Worm (Caenorhabditis elegans) whole organism, late embryonic: ENCODE data around the gene F31F7.1.

Experiments used
- C08G9.2 ChIP-seq: sonication (generic microtip); optimal IDR thresholded peaks from 2 replicates; lab custom pipeline; 2016; ENCODE audit warnings: mild to moderate bottlenecking, missing genetic modification characterization, moderate library complexity, missing compliant biosample characterization
- C38D4.7 ChIP-seq: fragments of 200-800 bp; sonication (Bioruptor generic); optimal IDR thresholded peaks from 2 replicates; lab custom pipeline; 2018; ENCODE audit warnings: mild to moderate bottlenecking, missing genetic modification characterization, moderate library complexity, missing compliant biosample characterization
- F13H6.1 ChIP-seq: sonication (generic microtip); optimal IDR thresholded peaks from 2 replicates; lab custom pipeline; 2016; ENCODE audit warnings: missing genetic modification characterization, missing compliant biosample characterization
- K09A11.1 ChIP-seq: sonication (generic microtip); optimal IDR thresholded peaks from 2 replicates; lab custom pipeline; 2017; ENCODE audit warnings: antibody characterized with exemption, mild to moderate bottlenecking, missing genetic modification characterization, missing compliant biosample characterization; ENCODE audit not compliant: insufficient read depth
- Y22D7AL.16 ChIP-seq: sonication (generic microtip); optimal IDR thresholded peaks from 2 replicates; lab custom pipeline; 2016; ENCODE audit warnings: missing genetic modification characterization, missing compliant biosample characterization
- ahr-1 ChIP-seq: sonication (generic microtip); optimal IDR thresholded peaks from 2 replicates; lab custom pipeline; 2016; ENCODE audit warnings: missing genetic modification characterization, missing compliant biosample characterization
- ama-1 ChIP-seq: fragments of 150-350 bp; optimal IDR thresholded peaks from 2 replicates; lab custom pipeline; 2014
- ceh-18 ChIP-seq: sonication (generic microtip); optimal IDR thresholded peaks from 2 replicates; lab custom pipeline; 2016; ENCODE audit warnings: missing genetic modification characterization, missing compliant biosample characterization
- ceh-2 ChIP-seq: sonication (generic microtip); optimal IDR thresholded peaks from 2 replicates; lab custom pipeline; 2016; ENCODE audit warnings: missing genotype, missing genetic modification characterization, missing compliant biosample characterization
- ceh-22 ChIP-seq: sonication (generic microtip); optimal IDR thresholded peaks from 2 replicates; lab custom pipeline; 2017; ENCODE audit warnings: missing biosample characterization, missing genetic modification characterization
- ceh-34 ChIP-seq: sonication (generic microtip); optimal IDR thresholded peaks from 2 replicates; lab custom pipeline; 2016; ENCODE audit warnings: mild to moderate bottlenecking, missing genetic modification characterization, missing compliant biosample characterization
- ceh-9 ChIP-seq: sonication (generic microtip); optimal IDR thresholded peaks from 2 replicates; lab custom pipeline; 2016; ENCODE audit warnings: mild to moderate bottlenecking, missing genetic modification characterization, inconsistent platforms, missing compliant biosample characterization
- dmd-4 ChIP-seq: sonication (generic microtip); optimal IDR thresholded peaks from 2 replicates; lab custom pipeline; 2016; ENCODE audit warnings: borderline replicate concordance, missing genetic modification characterization, missing compliant biosample characterization
- elt-2 ChIP-seq: sonication (generic microtip); optimal IDR thresholded peaks from 2 replicates; lab custom pipeline; 2016; ENCODE audit warnings: missing genetic modification reagents, missing genetic modification characterization, missing compliant biosample characterization
- elt-4 ChIP-seq: sonication (generic microtip); optimal IDR thresholded peaks from 2 replicates; lab custom pipeline; 2016; ENCODE audit warnings: missing genetic modification characterization, missing compliant biosample characterization
- fkh-10 ChIP-seq: fragments of 150-350 bp; optimal IDR thresholded peaks from 2 replicates; lab custom pipeline; 2014; ENCODE audit warnings: missing biosample characterization, missing genetic modification reagents, missing genetic modification characterization
- fkh-6 ChIP-seq: sonication (generic microtip); optimal IDR thresholded peaks from 2 replicates; lab custom pipeline; 2016; ENCODE audit warnings: missing genetic modification characterization, missing compliant biosample characterization
- gmeb-2 ChIP-seq: sonication (generic microtip); optimal IDR thresholded peaks from 2 replicates; lab custom pipeline; 2016; ENCODE audit warnings: missing genetic modification characterization, inconsistent platforms, missing compliant biosample characterization
- hlh-13 ChIP-seq: fragments of 200-800 bp; sonication (Bioruptor generic); optimal IDR thresholded peaks from 2 replicates; lab custom pipeline; 2018; ENCODE audit warnings: mild to moderate bottlenecking, missing genetic modification characterization, missing compliant biosample characterization
- hlh-15 ChIP-seq: sonication (generic microtip); optimal IDR thresholded peaks from 2 replicates; lab custom pipeline; 2016; ENCODE audit warnings: missing genetic modification characterization, missing compliant biosample characterization
- hlh-30 ChIP-seq: sonication (generic microtip); optimal IDR thresholded peaks from 2 replicates; lab custom pipeline; 2017; ENCODE audit warnings: antibody characterized with exemption, missing genetic modification characterization, missing compliant biosample characterization; ENCODE audit not compliant: insufficient read depth
- hlh-6 ChIP-seq: sonication (generic microtip); optimal IDR thresholded peaks from 2 replicates; lab custom pipeline; 2016; ENCODE audit warnings: missing genotype, missing genetic modification characterization, missing compliant biosample characterization
- hlh-8 ChIP-seq: sonication (generic microtip); optimal IDR thresholded peaks from 2 replicates; lab custom pipeline; 2016; ENCODE audit warnings: missing genotype, missing genetic modification characterization, missing compliant biosample characterization
- nfya-1 ChIP-seq: sonication (generic microtip); optimal IDR thresholded peaks from 2 replicates; lab custom pipeline; 2017; ENCODE audit warnings: missing genetic modification characterization, mild to moderate bottlenecking, missing compliant biosample characterization, antibody characterized with exemption, moderate library complexity
- nhr-11 ChIP-seq: fragments of 150-350 bp; optimal IDR thresholded peaks from 2 replicates; lab custom pipeline; 2014; ENCODE audit warnings: missing biosample characterization, missing genetic modification characterization
- nhr-232 ChIP-seq: sonication (generic microtip); optimal IDR thresholded peaks from 2 replicates; lab custom pipeline; 2016; ENCODE audit warnings: missing genetic modification characterization, missing compliant biosample characterization
- npax-4 ChIP-seq: sonication (generic microtip); optimal IDR thresholded peaks from 2 replicates; lab custom pipeline; 2016; ENCODE audit warnings: missing genetic modification characterization, missing compliant biosample characterization
- odd-2 ChIP-seq: sonication (generic microtip); optimal IDR thresholded peaks from 2 replicates; lab custom pipeline; 2017; ENCODE audit warnings: antibody characterized with exemption, mild to moderate bottlenecking, missing genetic modification characterization, missing compliant biosample characterization
- pat-9 ChIP-seq: fragments of 200-800 bp; sonication (Bioruptor generic); optimal IDR thresholded peaks from 2 replicates; lab custom pipeline; 2018; ENCODE audit warnings: mild to moderate bottlenecking, missing genetic modification characterization, moderate library complexity, missing compliant biosample characterization
- pha-4 ChIP-seq: fragments of 150-350 bp; optimal IDR thresholded peaks from 2 replicates; lab custom pipeline; 2018; ENCODE audit warnings: missing biosample characterization, missing genetic modification reagents, missing genetic modification characterization
- pqm-1 ChIP-seq: sonication (generic microtip); optimal IDR thresholded peaks from 2 replicates; lab custom pipeline; 2016; ENCODE audit warnings: missing genetic modification characterization, missing compliant biosample characterization
- pros-1 ChIP-seq: fragments of 150-350 bp; optimal IDR thresholded peaks from 2 replicates; lab custom pipeline; 2014; ENCODE audit warnings: missing biosample characterization, missing genetic modification reagents, missing genetic modification characterization
- ref-2 ChIP-seq: sonication (generic microtip); optimal IDR thresholded peaks from 2 replicates; lab custom pipeline; 2016; ENCODE audit warnings: missing genetic modification characterization, missing compliant biosample characterization
- rnt-1 ChIP-seq: sonication (generic microtip); optimal IDR thresholded peaks from 2 replicates; lab custom pipeline; 2016; ENCODE audit warnings: missing genetic modification characterization, missing compliant biosample characterization
- sdc-2 ChIP-seq: sonication (generic microtip); optimal IDR thresholded peaks from 2 replicates; lab custom pipeline; 2016; ENCODE audit warnings: missing genotype, missing genetic modification characterization, missing compliant biosample characterization
- sox-2 ChIP-seq: fragments of 200-800 bp; sonication (Bioruptor generic); IDR thresholded peaks from 2 replicates; pipeline ENCODE4 v1.3.6; 2022; ENCODE audit warnings: missing genetic modification reagents, missing genetic modification characterization, missing compliant biosample characterization
- sox-4 ChIP-seq: sonication (generic microtip); optimal IDR thresholded peaks from 2 replicates; lab custom pipeline; 2017; ENCODE audit warnings: mild to moderate bottlenecking, missing genetic modification characterization, inconsistent platforms, missing compliant biosample characterization
- syd-9 ChIP-seq: sonication (generic microtip); optimal IDR thresholded peaks from 2 replicates; lab custom pipeline; 2016; ENCODE audit warnings: mild to moderate bottlenecking, missing genetic modification characterization, moderate library complexity, missing compliant biosample characterization
- tbx-2 ChIP-seq: sonication (generic microtip); optimal IDR thresholded peaks from 2 replicates; lab custom pipeline; 2016; ENCODE audit warnings: missing genetic modification characterization, missing compliant biosample characterization
- unc-3 ChIP-seq, 2 experiments: fragments of 200-800 bp in 1 of 2; sonication (Bioruptor generic) in 1 of 2; sonication (generic microtip) in 1 of 2; conservative IDR thresholded peaks in 1 of 2; optimal IDR thresholded peaks in 1 of 2; 2 replicates each; pipeline versions ENCODE4 v1.3.6 to Lab custom; 2016 to 2022; ENCODE audit warnings: missing compliant biosample characterization in 2 of 2, missing genetic modification characterization in 2 of 2, missing genetic modification reagents in 1 of 2
- unc-42 ChIP-seq: sonication (generic microtip); optimal IDR thresholded peaks from 2 replicates; lab custom pipeline; 2016; ENCODE audit warnings: missing genotype, missing genetic modification characterization, missing compliant biosample characterization
- unc-55 ChIP-seq: sonication (generic microtip); optimal IDR thresholded peaks from 2 replicates; lab custom pipeline; 2017; ENCODE audit warnings: missing biosample characterization, missing genetic modification reagents, missing genetic modification characterization

The F31F7.1 gene

ce11 chrV:6267237-6267812, 8.9 kb upstream of the F31F7.1 start, which contains the start of gene mrck-1 (continued):
- TF ChIP-seq unc-55 (GFP tag; lab: Kevin White, UChicago) (peak; percentile 97), hlh-30 (tag; lab: Kevin White, UChicago) (peak; percentile 80), fkh-10 (GFP tag; lab: Kevin White, UChicago) (peak; percentile 77), sox-2 (GFP tag; lab: Robert Waterston, UW) (peak; percentile 44; the same call in 1 of the 2 replicates), pha-4 (tag; lab: Kevin White, UChicago) (no peak), ceh-18 (tag; lab: Kevin White, UChicago) (peak; percentile 93), C38D4.7 (peak; percentile 53), elt-2 (peak; percentile 76), ceh-2 (tag; lab: Kevin White, UChicago) (peak; percentile 74), rnt-1 (tag; lab: Kevin White, UChicago) (peak; percentile 93), nfya-1 (tag; lab: Kevin White, UChicago) (peak; percentile 96), fkh-6 (tag; lab: Kevin White, UChicago) (peak; percentile 66), ahr-1 (peak; percentile 54), tbx-2 (tag; lab: Kevin White, UChicago) (peak; percentile 95), sox-4 (tag; lab: Kevin White, UChicago) (peak; percentile 77), pqm-1 (tag; lab: Kevin White, UChicago) (peak; percentile 38), hlh-13 (GFP tag; lab: Kevin White, UChicago) (peak; percentile 18), ama-1 (lab: Kevin White, UChicago) (no peak), ref-2 (tag; lab: Kevin White, UChicago) (peak; percentile 78), Y22D7AL.16 (tag; lab: Kevin White, UChicago) (peak; percentile 51), dmd-4 (tag; lab: Kevin White, UChicago) (peak; percentile 16), nhr-11 (tag; lab: Kevin White, UChicago) (no peak), pros-1 (peak; percentile 94), C08G9.2 (tag; lab: Kevin White, UChicago) (peak; percentile 58), odd-2 (tag; lab: Kevin White, UChicago) (no peak), ceh-34 (tag; lab: Kevin White, UChicago) (peak; percentile 89), unc-42 (peak; percentile 100), ceh-9 (tag; lab: Kevin White, UChicago) (no peak), npax-4 (tag; lab: Kevin White, UChicago) (peak; percentile 40)

ce11 chrV:6267978-6268377, 8.3 kb upstream of the F31F7.1 start:
- TF ChIP-seq elt-4 (tag; lab: Kevin White, UChicago) (no peak), F13H6.1 (tag; lab: Kevin White, UChicago) (no peak), pat-9 (no peak), fkh-10 (GFP tag; lab: Kevin White, UChicago) (no peak), syd-9 (tag; lab: Kevin White, UChicago) (no peak), ceh-2 (tag; lab: Kevin White, UChicago) (no peak), pqm-1 (tag; lab: Kevin White, UChicago) (no peak), pros-1 (no peak), elt-2 (no peak)

- peak; percentile 62 for TF ChIP-seq unc-42
- no peak for TF ChIP-seq hlh-8
Observed at ce11 chrV:6268526-6268925, 7.7 kb upstream of the F31F7.1 start.

ce11 chrV:6268961-6269360, 7.3 kb upstream of the F31F7.1 start:
- TF ChIP-seq rnt-1 (tag; lab: Kevin White, UChicago) (no peak), npax-4 (tag; lab: Kevin White, UChicago) (no peak), ceh-34 (tag; lab: Kevin White, UChicago) (no peak), sdc-2 (tag; lab: Kevin White, UChicago) (no peak), ceh-22 (tag; lab: Kevin White, UChicago) (no peak), K09A11.1 (tag; lab: Kevin White, UChicago) (no peak), elt-4 (tag; lab: Kevin White, UChicago) (no peak), hlh-6 (tag; lab: Kevin White, UChicago) (no peak), pqm-1 (tag; lab: Kevin White, UChicago) (no peak), elt-2 (no peak), C38D4.7 (no peak), nhr-232 (tag; lab: Kevin White, UChicago) (no peak), Y22D7AL.16 (tag; lab: Kevin White, UChicago) (no peak), nhr-11 (tag; lab: Kevin White, UChicago) (no peak), unc-3 (GFP tag; conservative IDR thresholded peaks at IDR 0.05; lab: Robert Waterston, UW) (no peak), unc-3 (tag; optimal IDR thresholded peaks at IDR 0.05; lab: Kevin White, UChicago) (no peak), hlh-15 (tag; lab: Kevin White, UChicago) (no peak), gmeb-2 (tag; lab: Kevin White, UChicago) (no peak)
